Fruit fly (Drosophila melanogaster): ENCODE measurements around the gene CG44325.

The CG44325 gene

dm6 chrX:9047725-9048384 lies 30.4 kb downstream of the CG44325 start (continued):
- TF ChIP-seq sc (optimal IDR thresholded peaks at IDR 0.05) (no peak), sc (GFP tag; optimal IDR thresholded peaks at IDR 0.05) (peak; percentile 60), CG14441 (GFP tag; IDR thresholded peaks at IDR 0.05) (no peak), bsh (GFP tag; optimal IDR thresholded peaks at IDR 0.05) (peak; percentile 58 to 87), CG10959 (GFP tag; IDR thresholded peaks at IDR 0.05) (no peak; the same call in 1 of the 2 replicates), Atf6 (GFP tag; IDR thresholded peaks at IDR 0.05) (no peak), Scr (GFP tag; IDR thresholded peaks at IDR 0.05; ENCODE audit: partially characterized antibody) (no peak), chn (GFP tag; optimal IDR thresholded peaks at IDR 0.05) (peak; percentile 3), CG7745 (tag; optimal IDR thresholded peaks at IDR 0.05) (no peak), trh (GFP tag; optimal IDR thresholded peaks at IDR 0.05) (no peak), CG8359 (GFP tag; optimal IDR thresholded peaks at IDR 0.05; ENCODE audit: borderline replicate concordance) (no peak), lov (optimal IDR thresholded peaks at IDR 0.05) (no peak), lov (GFP tag; IDR thresholded peaks at IDR 0.05) (no peak), CG31365 (tag; optimal IDR thresholded peaks at IDR 0.05) (no peak), CG10209 (GFP tag; optimal IDR thresholded peaks at IDR 0.05) (peak; percentile 26), CG3163 (GFP tag; optimal IDR thresholded peaks at IDR 0.05) (no peak), CG11723 (GFP tag; optimal IDR thresholded peaks at IDR 0.05) (peak; percentile 31), CG12104 (GFP tag; optimal IDR thresholded peaks at IDR 0.05) (no peak), prd (optimal IDR thresholded peaks at IDR 0.05) (no peak), prd (GFP tag; IDR thresholded peaks at IDR 0.05) (peak; percentile 59; the same call in 2 of the 3 replicates), CG42726 (GFP tag; IDR thresholded peaks at IDR 0.05; ENCODE audit: partially characterized antibody) (no peak), CG18764 (GFP tag; optimal IDR thresholded peaks at IDR 0.05) (no peak), ato (GFP tag; IDR thresholded peaks at IDR 0.05; ENCODE audit: partially characterized antibody) (no peak), psq (GFP tag; optimal IDR thresholded peaks at IDR 0.05) (peak; percentile 63), inv (GFP tag; IDR thresholded peaks at IDR 0.05; ENCODE audit: partially characterized antibody) (no peak), HLH54F (GFP tag; optimal IDR thresholded peaks at IDR 0.05) (no peak), MBD-R2 (GFP tag; IDR thresholded peaks at IDR 0.05) (no peak), phol (tag; optimal IDR thresholded peaks at IDR 0.05) (peak; percentile 86), ci (GFP tag; IDR thresholded peaks at IDR 0.05) (peak; percentile 48; the same call in 1 of the 3 replicates), CG3847 (GFP tag; IDR thresholded peaks at IDR 0.05) (peak; percentile 8; the same call in 1 of the 2 replicates), Myb (GFP tag; optimal IDR thresholded peaks at IDR 0.05) (no peak), CG2202 (tag; optimal IDR thresholded peaks at IDR 0.05) (peak; percentile 55), CG14965 (GFP tag; optimal IDR thresholded peaks at IDR 0.05; ENCODE audit: borderline replicate concordance) (no peak), luna (GFP tag; optimal IDR thresholded peaks at IDR 0.05) (no peak), Jarid2 (GFP tag; optimal IDR thresholded peaks at IDR 0.05) (peak; percentile 22), Gsc (GFP tag; IDR thresholded peaks at IDR 0.05) (no peak), Ssrp (tag; optimal IDR thresholded peaks at IDR 0.05) (peak; percentile 82), CG34224 (GFP tag; IDR thresholded peaks at IDR 0.05; ENCODE audit: partially characterized antibody) (no peak), CG10267 (tag; optimal IDR thresholded peaks at IDR 0.05) (peak; percentile 81), CG18476 (GFP tag; optimal IDR thresholded peaks at IDR 0.05) (peak; percentile 39), CG12236 (GFP tag; optimal IDR thresholded peaks at IDR 0.05) (no peak), CG32532 (GFP tag; IDR thresholded peaks at IDR 0.05) (peak; percentile 14; the same call in 1 of the 2 replicates), Bdp1 (GFP tag; optimal IDR thresholded peaks at IDR 0.05) (no peak), Atf-2 (GFP tag; optimal IDR thresholded peaks at IDR 0.05) (no peak), CG14667 (GFP tag; IDR thresholded peaks at IDR 0.05) (peak; percentile 30; the same call in 1 of the 2 replicates), dm (GFP tag; optimal IDR thresholded peaks at IDR 0.05) (no peak), Vsx1 (GFP tag; optimal IDR thresholded peaks at IDR 0.05) (peak; percentile 50), Ada2b (GFP tag; IDR thresholded peaks at IDR 0.05) (no peak), CG8765 (GFP tag; IDR thresholded peaks at IDR 0.05) (no peak), ems (GFP tag; optimal IDR thresholded peaks at IDR 0.05) (no peak), pho (GFP tag; optimal IDR thresholded peaks at IDR 0.05) (no peak)

All from whole organism, embryonic.